Fruit fly (Drosophila melanogaster) whole organism, embryonic: ENCODE data around the gene APC4.

Experiments used
- Bgb ChIP-seq: fragments of 200-800 bp; sonication (Bioruptor generic); IDR thresholded peaks from 2 replicates; pipeline ENCODE4 v1.3.6; 2022; ENCODE audit warnings: missing biosample characterization, missing genetic modification characterization; ENCODE audit not compliant: partially characterized antibody
- Blimp-1 ChIP-seq: fragments of 200-800 bp; sonication (Bioruptor generic); optimal IDR thresholded peaks from 3 replicates; lab custom pipeline; 2018; ENCODE audit warnings: missing biosample characterization, missing genetic modification characterization, mild to moderate bottlenecking, moderate library complexity, missing genetic modification reagents
- CG10366 ChIP-seq: fragments of 200-800 bp; sonication (Bioruptor generic); IDR thresholded peaks from 2 replicates; pipeline ENCODE4 v1.3.6; 2022; ENCODE audit warnings: missing biosample characterization, missing genetic modification characterization
- CG10979 ChIP-seq: fragments of 200-800 bp; sonication (Bioruptor generic); optimal IDR thresholded peaks from 2 replicates; lab custom pipeline; 2018; ENCODE audit warnings: missing biosample characterization, mild to moderate bottlenecking, missing genetic modification characterization, moderate library complexity
- CG11247 ChIP-seq: fragments of 200-800 bp; sonication (Bioruptor generic); IDR thresholded peaks from 2 replicates; pipeline ENCODE4 v1.3.6; 2022; ENCODE audit warnings: missing biosample characterization, missing genetic modification characterization
- CG12219 ChIP-seq: fragments of 200-800 bp; sonication (Bioruptor generic); optimal IDR thresholded peaks from 3 replicates; lab custom pipeline; 2018; ENCODE audit warnings: missing biosample characterization, mild to moderate bottlenecking, missing genetic modification characterization
- CG13287 ChIP-seq: fragments of 200-800 bp; sonication (Bioruptor generic); IDR thresholded peaks from 2 replicates; pipeline ENCODE4 v1.3.6; 2022; ENCODE audit warnings: missing biosample characterization, missing genetic modification characterization; ENCODE audit not compliant: partially characterized antibody
- CG13894 ChIP-seq: fragments of 200-800 bp; sonication (Bioruptor generic); optimal IDR thresholded peaks from 3 replicates; lab custom pipeline; 2018; ENCODE audit warnings: missing biosample characterization, mild to moderate bottlenecking, missing genetic modification characterization, moderate library complexity
- CG14965 ChIP-seq: fragments of 200-800 bp; sonication (Bioruptor generic); optimal IDR thresholded peaks from 2 replicates; lab custom pipeline; 2016; ENCODE audit warnings: missing biosample characterization, missing genetic modification characterization, borderline replicate concordance
- CG16815 ChIP-seq: fragments of 200-800 bp; sonication (Bioruptor generic); optimal IDR thresholded peaks from 3 replicates; lab custom pipeline; 2017; ENCODE audit warnings: missing biosample characterization, mild to moderate bottlenecking, missing genetic modification characterization
- CG30020 ChIP-seq: fragments of 200-800 bp; optimal IDR thresholded peaks from 2 replicates; lab custom pipeline; 2019; ENCODE audit warnings: missing biosample characterization, mild to moderate bottlenecking, missing genetic modification characterization, moderate library complexity
- CG31365 ChIP-seq: fragments of 200-800 bp; sonication (Bioruptor generic); optimal IDR thresholded peaks from 2 replicates; lab custom pipeline; 2018; ENCODE audit warnings: missing biosample characterization, mild to moderate bottlenecking, missing genetic modification characterization
- CG33557 ChIP-seq: fragments of 200-800 bp; sonication (Bioruptor generic); optimal IDR thresholded peaks from 2 replicates; lab custom pipeline; 2019; ENCODE audit warnings: missing biosample characterization, mild to moderate bottlenecking, missing genetic modification characterization, moderate library complexity
- CG5953 ChIP-seq: fragments of 200-800 bp; sonication (Bioruptor generic); IDR thresholded peaks from 2 replicates; pipeline ENCODE4 v1.3.6; 2022; ENCODE audit warnings: missing biosample characterization, missing genetic modification characterization
- CG6254 ChIP-seq: fragments of 200-800 bp; sonication (Bioruptor generic); optimal IDR thresholded peaks from 3 replicates; lab custom pipeline; 2017; ENCODE audit warnings: mild to moderate bottlenecking, missing biosample characterization, missing genetic modification reagents, missing genetic modification characterization
- CG6765 ChIP-seq: fragments of 200-800 bp; sonication (Bioruptor generic); optimal IDR thresholded peaks from 3 replicates; lab custom pipeline; 2017; ENCODE audit warnings: missing biosample characterization, mild to moderate bottlenecking, missing genetic modification characterization
- CG7745 ChIP-seq: fragments of 200-800 bp; sonication (Bioruptor generic); optimal IDR thresholded peaks from 2 replicates; lab custom pipeline; 2018; ENCODE audit warnings: missing biosample characterization, mild to moderate bottlenecking, missing genetic modification characterization, moderate library complexity
- CG7928 ChIP-seq: fragments of 200-800 bp; sonication (Bioruptor generic); optimal IDR thresholded peaks from 2 replicates; lab custom pipeline; 2017; ENCODE audit warnings: missing biosample characterization, mild to moderate bottlenecking, missing genetic modification characterization
- CG8290 ChIP-seq, 3 experiments: fragments of 200-800 bp; sonication (Bioruptor generic); optimal IDR thresholded peaks; 2 replicates each; lab custom pipeline; 2016 to 2019; ENCODE audit warnings: missing biosample characterization in 3 of 3, missing genetic modification characterization in 3 of 3, mild to moderate bottlenecking in 2 of 3, moderate library complexity in 1 of 3
- CG8944 ChIP-seq: fragments of 200-800 bp; sonication (Bioruptor generic); optimal IDR thresholded peaks from 3 replicates; lab custom pipeline; 2016; ENCODE audit warnings: missing biosample characterization, missing genetic modification characterization
- CTCF ChIP-seq: fragments of 200-800 bp; sonication (Bioruptor generic); optimal IDR thresholded peaks from 2 replicates; lab custom pipeline; 2017; ENCODE audit warnings: missing biosample characterization, mild to moderate bottlenecking, missing genetic modification characterization, moderate library complexity
- D19A ChIP-seq: fragments of 200-800 bp; optimal IDR thresholded peaks from 3 replicates; lab custom pipeline; 2019; ENCODE audit warnings: missing biosample characterization, mild to moderate bottlenecking, missing genetic modification characterization, moderate library complexity
- Fer3 ChIP-seq: fragments of 200-800 bp; sonication (Bioruptor generic); optimal IDR thresholded peaks from 2 replicates; lab custom pipeline; 2018; ENCODE audit warnings: missing biosample characterization, mild to moderate bottlenecking, missing genetic modification characterization, moderate library complexity
- GATAe ChIP-seq: fragments of 200-800 bp; sonication (Bioruptor generic); conservative IDR thresholded peaks from 2 replicates; pipeline ENCODE4 v1.3.6; 2022; ENCODE audit warnings: missing biosample characterization, missing genetic modification characterization
- Hmx ChIP-seq: fragments of 200-800 bp; sonication (Bioruptor generic); optimal IDR thresholded peaks from 2 replicates; lab custom pipeline; 2016; ENCODE audit warnings: missing biosample characterization, missing genetic modification characterization
- Med ChIP-seq: fragments of 200-800 bp; sonication (Bioruptor generic); peaks from one replicate; lab custom pipeline; 2016; ENCODE audit warnings: missing biosample characterization, missing genetic modification characterization, mild to moderate bottlenecking, inconsistent platforms, moderate library complexity
- NC2α ChIP-seq: fragments of 200-800 bp; sonication (Bioruptor generic); optimal IDR thresholded peaks from 2 replicates; lab custom pipeline; 2016; ENCODE audit warnings: missing biosample characterization, missing genetic modification characterization
- Nf-YA ChIP-seq: fragments of 200-800 bp; sonication (Bioruptor generic); IDR thresholded peaks from 2 replicates; pipeline ENCODE4 v1.3.6; 2022; ENCODE audit warnings: missing biosample characterization, missing genetic modification characterization
- Poxn ChIP-seq: fragments of 200-800 bp; sonication (Bioruptor generic); IDR thresholded peaks from 2 replicates; pipeline ENCODE4 v1.3.6; 2022; ENCODE audit warnings: missing biosample characterization, missing genetic modification characterization
- Scr ChIP-seq: fragments of 200-800 bp; sonication (Bioruptor generic); IDR thresholded peaks from 2 replicates; pipeline ENCODE4 v1.3.6; 2022; ENCODE audit warnings: missing biosample characterization, missing genetic modification characterization; ENCODE audit not compliant: partially characterized antibody
- abd-A ChIP-seq: fragments of 200-800 bp; sonication (Bioruptor generic); optimal IDR thresholded peaks from 3 replicates; lab custom pipeline; 2019; ENCODE audit warnings: missing biosample characterization, mild to moderate bottlenecking, missing genetic modification characterization, moderate library complexity
- az2 ChIP-seq: fragments of 200-800 bp; sonication (Bioruptor generic); optimal IDR thresholded peaks from 3 replicates; lab custom pipeline; 2016; ENCODE audit warnings: missing biosample characterization, missing genetic modification characterization
- caup ChIP-seq: fragments of 200-800 bp; sonication (Bioruptor generic); optimal IDR thresholded peaks from 3 replicates; lab custom pipeline; 2017; ENCODE audit warnings: missing biosample characterization, mild to moderate bottlenecking, missing genetic modification characterization, moderate library complexity; ENCODE audit not compliant: severe bottlenecking
- cg ChIP-seq: fragments of 200-800 bp; sonication (Bioruptor generic); optimal IDR thresholded peaks from 3 replicates; lab custom pipeline; 2019; ENCODE audit warnings: missing biosample characterization, mild to moderate bottlenecking, missing genetic modification characterization, moderate library complexity
- fd96Cb ChIP-seq: fragments of 200-800 bp; sonication (Bioruptor generic); optimal IDR thresholded peaks from 2 replicates; lab custom pipeline; 2018; ENCODE audit warnings: missing biosample characterization, mild to moderate bottlenecking, missing genetic modification characterization, moderate library complexity
- hkb ChIP-seq, 2 experiments: fragments of 200-800 bp in 1 of 2; fragments of >200 bp in 1 of 2; sonication (Bioruptor generic) in 1 of 2; IDR thresholded peaks in 1 of 2; optimal IDR thresholded peaks in 1 of 2; 2 replicates each; pipeline versions ENCODE4 v1.3.6 to Lab custom; 2017 to 2022; ENCODE audit warnings: missing biosample characterization in 1 of 2, missing genetic modification characterization in 1 of 2
- lbe ChIP-seq: fragments of 200-800 bp; sonication (Bioruptor generic); optimal IDR thresholded peaks from 2 replicates; lab custom pipeline; 2016; ENCODE audit warnings: missing biosample characterization, mild to moderate bottlenecking, missing genetic modification characterization
- otp ChIP-seq: fragments of 200-800 bp; sonication (Bioruptor generic); IDR thresholded peaks from 3 replicates; pipeline ENCODE4, ENCODE4 v1.3.6; 2022; ENCODE audit warnings: missing biosample characterization, missing genetic modification characterization
- pb ChIP-seq: fragments of 200-800 bp; sonication (Bioruptor generic); optimal IDR thresholded peaks from 3 replicates; lab custom pipeline; 2016; ENCODE audit warnings: missing biosample characterization, missing genetic modification characterization
- repo ChIP-seq: fragments of 200-800 bp; sonication (Bioruptor generic); optimal IDR thresholded peaks from 2 replicates; lab custom pipeline; 2016; ENCODE audit warnings: missing biosample characterization, missing genetic modification characterization
- sima ChIP-seq: fragments of 200-800 bp; sonication (Bioruptor generic); optimal IDR thresholded peaks from 2 replicates; lab custom pipeline; 2016; ENCODE audit warnings: missing biosample characterization, missing genetic modification characterization
- slbo ChIP-seq: fragments of 200-800 bp; sonication (Bioruptor generic); IDR thresholded peaks from 2 replicates; pipeline ENCODE4 v1.3.6; 2022; ENCODE audit warnings: missing biosample characterization, missing genetic modification characterization
- tin ChIP-seq: fragments of 200-800 bp; sonication (Bioruptor generic); optimal IDR thresholded peaks from 3 replicates; lab custom pipeline; 2016; ENCODE audit warnings: missing biosample characterization, missing genetic modification characterization
- tll ChIP-seq, 2 experiments: fragments of 200-800 bp in 1 of 2; fragments of >200 bp in 1 of 2; sonication (Bioruptor generic) in 1 of 2; optimal IDR thresholded peaks; 2 replicates each; lab custom pipeline; 2017 to 2019; ENCODE audit warnings: missing biosample characterization in 2 of 2, missing genetic modification characterization in 2 of 2, mild to moderate bottlenecking in 1 of 2, moderate library complexity in 1 of 2
- vfl ChIP-seq: fragments of 200-800 bp; sonication (Bioruptor generic); optimal IDR thresholded peaks from 2 replicates; lab custom pipeline; 2016; ENCODE audit warnings: missing biosample characterization, missing genetic modification characterization
- vnd ChIP-seq: fragments of 200-800 bp; sonication (Bioruptor generic); IDR thresholded peaks from 3 replicates; pipeline ENCODE4 v1.3.6; 2022; ENCODE audit warnings: missing biosample characterization, missing genetic modification characterization; ENCODE audit not compliant: partially characterized antibody
- wdn ChIP-seq: fragments of 200-800 bp; sonication (Bioruptor generic); IDR thresholded peaks from 2 replicates; pipeline ENCODE4 v1.3.6; 2022; ENCODE audit warnings: missing biosample characterization, missing genetic modification characterization
- z ChIP-seq: fragments of 200-800 bp; sonication (Bioruptor generic); IDR thresholded peaks from 3 replicates; pipeline ENCODE4 v1.3.6; 2022; ENCODE audit warnings: missing biosample characterization, missing genetic modification characterization
- zen2 ChIP-seq: fragments of 200-800 bp; sonication (Bioruptor generic); IDR thresholded peaks from 3 replicates; pipeline ENCODE4 v1.3.6; 2022; ENCODE audit warnings: missing biosample characterization, missing genetic modification characterization; ENCODE audit not compliant: partially characterized antibody

Gene APC4

DNA sequence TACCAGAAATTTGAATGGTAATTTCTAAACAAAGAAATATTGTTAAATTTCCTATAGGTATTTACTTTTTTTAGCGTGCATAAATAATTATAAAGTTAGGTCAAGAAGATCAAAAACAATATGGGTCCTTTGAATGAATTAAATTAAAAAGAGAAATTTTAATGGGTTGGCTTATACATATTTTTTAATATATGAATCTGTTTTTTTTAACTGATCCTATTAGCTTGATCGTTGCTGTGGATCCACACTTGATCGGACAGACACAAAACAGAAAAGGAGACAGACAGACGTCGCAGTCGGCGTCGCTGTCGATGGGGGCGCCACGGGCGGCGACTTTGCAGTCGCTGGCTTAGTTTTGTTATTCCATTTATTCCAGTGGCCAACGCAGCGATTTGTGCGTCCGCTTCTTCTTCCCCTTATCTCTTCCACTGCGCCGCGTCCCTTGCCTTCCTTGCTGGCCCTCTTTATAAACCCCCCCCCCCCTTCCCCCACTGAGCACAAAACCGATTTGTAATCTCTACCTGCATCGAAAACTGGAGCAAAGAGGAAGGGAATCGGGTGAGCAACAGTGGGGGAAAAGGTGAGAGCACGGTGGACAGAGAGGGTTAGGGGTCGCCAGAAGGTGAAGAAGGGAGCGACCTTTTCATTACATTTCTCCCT, 34.9 kb upstream of the APC4 start (continued):
- TF ChIP-seq abd-A (tag; lab: Kevin White, UChicago) (no peak), Fer3 (tag; lab: Kevin White, UChicago) (peak; percentile 32), Poxn (GFP tag; lab: Robert Waterston, UW) (no peak), zen2 (GFP tag; lab: Robert Waterston, UW) (no peak), lbe (GFP tag; lab: Kevin White, UChicago) (no peak), fd96Cb (tag; lab: Kevin White, UChicago) (peak; percentile 77), D19A (tag; lab: Kevin White, UChicago) (peak; percentile 81), slbo (GFP tag; lab: Robert Waterston, UW) (no peak), CG14965 (GFP tag; lab: Kevin White, UChicago) (no peak), CG5953 (GFP tag; lab: Robert Waterston, UW) (peak; percentile 50; the same call in 1 of the 2 replicates), otp (GFP tag; lab: Robert Waterston, UW) (no peak), CG7928 (no peak), az2 (GFP tag; lab: Kevin White, UChicago) (peak; percentile 63), CG10979 (tag; lab: Kevin White, UChicago) (peak; percentile 88), cg (GFP tag; lab: Kevin White, UChicago) (no peak), Nf-YA (no peak), CG16815 (GFP tag; lab: Kevin White, UChicago) (peak; percentile 63), hkb (optimal IDR thresholded peaks at IDR 0.05; lab: Kevin White, UChicago) (no peak), hkb (GFP tag; IDR thresholded peaks at IDR 0.05; lab: Robert Waterston, UW) (peak; percentile 77), sima (GFP tag; lab: Kevin White, UChicago) (no peak), Hmx (GFP tag; lab: Kevin White, UChicago) (peak; percentile 3), CTCF (GFP tag; lab: Kevin White, UChicago) (peak; percentile 35), CG8290 (GFP tag; optimal IDR thresholded peaks at IDR 0.05; lab: Kevin White, UChicago) (peak; percentile 46), CG8290 (tag; optimal IDR thresholded peaks at IDR 0.05; lab: Kevin White, UChicago) (no peak), CG6765 (GFP tag; lab: Kevin White, UChicago) (no peak), tll (GFP tag; optimal IDR thresholded peaks at IDR 0.05; lab: Kevin White, UChicago) (no peak), Bgb (GFP tag; lab: Robert Waterston, UW) (no peak), CG31365 (tag; lab: Kevin White, UChicago) (no peak), Blimp-1 (GFP tag; lab: Kevin White, UChicago) (peak; percentile 72), CG8944 (GFP tag; lab: Kevin White, UChicago) (no peak), tin (peak; percentile 44), pb (GFP tag; lab: Kevin White, UChicago) (no peak), CG13287 (GFP tag; lab: Robert Waterston, UW) (no peak), vfl (no peak), CG7745 (no peak), Scr (GFP tag; lab: Robert Waterston, UW) (no peak), NC2α (GFP tag; lab: Kevin White, UChicago) (no peak), z (no peak), CG6254 (GFP tag; lab: Kevin White, UChicago) (peak; percentile 50), vnd (no peak), CG13894 (no peak), CG33557 (GFP tag; lab: Kevin White, UChicago) (peak; percentile 88), Med (peak; percentile 81), wdn (GFP tag; lab: Robert Waterston, UW) (no peak), CG11247 (GFP tag; lab: Robert Waterston, UW) (no peak), caup (GFP tag; lab: Kevin White, UChicago) (no peak), GATAe (GFP tag; lab: Robert Waterston, UW) (no peak), CG30020 (peak; percentile 35), CG12219 (peak; percentile 46), repo (GFP tag; lab: Kevin White, UChicago) (no peak), CG10366 (GFP tag; lab: Robert Waterston, UW) (no peak; the same call in 1 of the 2 replicates)
